Fruit fly (Drosophila melanogaster) S2 (cell line): ENCODE results near the gene rhea.

ENCODE experiments used
- CG8478 ChIP-seq: fragments of >200 bp; optimal IDR thresholded peaks from 2 replicates; lab custom pipeline; 2018
- CTCF ChIP-seq, 2 experiments: fragments of >200 bp; optimal IDR thresholded peaks; 2 replicates each; lab custom pipeline; 2018

- TF ChIP-seq CG8478 (lab: Kevin White, UChicago) (no peak), CTCF (optimal IDR thresholded peaks at IDR 0.05; lab: Kevin White, UChicago) (no peak)
Observed at dm6 chr3L:8529701-8530100, 15.1 kb upstream of the rhea start.
